Worm (Caenorhabditis elegans) whole organism, L3 larva: ENCODE measurements around the gene prp-40.

Experiments
- R02D3.7 ChIP-seq: fragments of 150-350 bp; optimal IDR thresholded peaks from 2 replicates; lab custom pipeline; 2014; ENCODE audit warnings: missing biosample characterization, missing genetic modification characterization
- ZK546.5 ChIP-seq: sonication (generic microtip); optimal IDR thresholded peaks from 2 replicates; lab custom pipeline; 2017; ENCODE audit warnings: missing biosample characterization, missing genetic modification characterization
- aly-2 ChIP-seq: fragments of 150-350 bp; optimal IDR thresholded peaks from 2 replicates; lab custom pipeline; 2014; ENCODE audit warnings: missing biosample characterization, missing genetic modification characterization
- ama-1 ChIP-seq: fragments of 150-350 bp; optimal IDR thresholded peaks from 2 replicates; lab custom pipeline; 2018
- ceh-28 ChIP-seq: fragments of 150-350 bp; optimal IDR thresholded peaks from 2 replicates; lab custom pipeline; 2014; ENCODE audit warnings: missing biosample characterization, missing genetic modification reagents, missing genetic modification characterization
- ceh-82 ChIP-seq: fragments of 150-350 bp; optimal IDR thresholded peaks from 2 replicates; lab custom pipeline; 2014; ENCODE audit warnings: missing biosample characterization, missing genetic modification characterization
- egl-5 ChIP-seq: fragments of 150-350 bp; optimal IDR thresholded peaks from 2 replicates; lab custom pipeline; 2017; ENCODE audit warnings: missing biosample characterization, missing genetic modification reagents, missing genetic modification characterization, inconsistent platforms
- elt-1 ChIP-seq: fragments of 150-350 bp; optimal IDR thresholded peaks from 2 replicates; lab custom pipeline; 2014; ENCODE audit warnings: missing biosample characterization, missing genetic modification characterization
- elt-2 ChIP-seq: sonication (generic microtip); optimal IDR thresholded peaks from 2 replicates; lab custom pipeline; 2016; ENCODE audit warnings: missing genetic modification reagents, mild to moderate bottlenecking, missing genetic modification characterization, missing compliant biosample characterization
- elt-3 ChIP-seq, 3 experiments: fragments of 150-350 bp in 1 of 3; sonication (generic microtip) in 2 of 3; optimal IDR thresholded peaks; 2 replicates in 2 of 3; 4 replicates in 1 of 3; lab custom pipeline; 2014 to 2017; ENCODE audit warnings: missing biosample characterization in 3 of 3, missing genetic modification characterization in 3 of 3
- eor-1 ChIP-seq, 2 experiments: fragments of 150-350 bp; optimal IDR thresholded peaks; 2 replicates each; lab custom pipeline; 2014 to 2018; ENCODE audit warnings: missing biosample characterization in 2 of 2, missing genetic modification characterization in 2 of 2
- fkh-10 ChIP-seq: sonication (generic microtip); optimal IDR thresholded peaks from 2 replicates; lab custom pipeline; 2017; ENCODE audit warnings: missing biosample characterization, missing genetic modification reagents, missing genetic modification characterization
- hmg-11 ChIP-seq: sonication (generic microtip); optimal IDR thresholded peaks from 2 replicates; lab custom pipeline; 2016; ENCODE audit warnings: missing genetic modification characterization, missing compliant biosample characterization
- jun-1 ChIP-seq: fragments of 150-350 bp; optimal IDR thresholded peaks from 2 replicates; lab custom pipeline; 2014; ENCODE audit warnings: missing biosample characterization, missing genetic modification reagents, missing genetic modification characterization
- lin-15B ChIP-seq: fragments of 150-350 bp; optimal IDR thresholded peaks from 2 replicates; lab custom pipeline; 2014; ENCODE audit warnings: missing biosample characterization, missing genetic modification characterization
- lin-39 ChIP-seq: fragments of 150-350 bp; optimal IDR thresholded peaks from 2 replicates; lab custom pipeline; 2018; ENCODE audit warnings: missing biosample characterization, missing genetic modification reagents, missing genetic modification characterization
- lsy-12 ChIP-seq: sonication (generic microtip); optimal IDR thresholded peaks from 2 replicates; lab custom pipeline; 2016; ENCODE audit warnings: mild to moderate bottlenecking, missing genetic modification characterization, missing compliant biosample characterization
- mdl-1 ChIP-seq: fragments of 150-350 bp; optimal IDR thresholded peaks from 2 replicates; lab custom pipeline; 2014; ENCODE audit warnings: missing biosample characterization, missing genetic modification characterization
- mml-1 ChIP-seq: fragments of 150-350 bp; sonication (generic microtip); optimal IDR thresholded peaks from 3 replicates; lab custom pipeline; 2014; ENCODE audit warnings: missing biosample characterization, missing genetic modification characterization
- nfya-1 ChIP-seq: sonication (generic microtip); optimal IDR thresholded peaks from 2 replicates; lab custom pipeline; 2017; ENCODE audit warnings: missing genetic modification characterization, mild to moderate bottlenecking, missing compliant biosample characterization, antibody characterized with exemption, moderate library complexity; ENCODE audit not compliant: insufficient read depth
- nhr-11 ChIP-seq: fragments of 150-350 bp; optimal IDR thresholded peaks from 2 replicates; lab custom pipeline; 2014; ENCODE audit warnings: missing biosample characterization, missing genetic modification characterization
- nhr-12 ChIP-seq: fragments of 150-350 bp; optimal IDR thresholded peaks from 2 replicates; lab custom pipeline; 2014; ENCODE audit warnings: missing biosample characterization, missing genetic modification characterization
- nhr-23 ChIP-seq: fragments of 150-350 bp; optimal IDR thresholded peaks from 2 replicates; lab custom pipeline; 2014; ENCODE audit warnings: missing biosample characterization, missing genetic modification reagents, missing genetic modification characterization
- nhr-237 ChIP-seq: fragments of 150-350 bp; optimal IDR thresholded peaks from 2 replicates; lab custom pipeline; 2014; ENCODE audit warnings: missing biosample characterization, missing genetic modification characterization
- nhr-25 ChIP-seq: sonication (generic microtip); optimal IDR thresholded peaks from 2 replicates; lab custom pipeline; 2017; ENCODE audit warnings: missing biosample characterization, missing genetic modification characterization
- nhr-28 ChIP-seq: fragments of 150-350 bp; optimal IDR thresholded peaks from 2 replicates; lab custom pipeline; 2014; ENCODE audit warnings: missing biosample characterization, missing genetic modification characterization
- nhr-43 ChIP-seq: sonication (generic microtip); optimal IDR thresholded peaks from 2 replicates; lab custom pipeline; 2016; ENCODE audit warnings: mild to moderate bottlenecking, missing genetic modification characterization, missing compliant biosample characterization; ENCODE audit not compliant: poor library complexity, severe bottlenecking
- nhr-76 ChIP-seq: fragments of 150-350 bp; sonication (generic microtip); optimal IDR thresholded peaks from 5 replicates; lab custom pipeline; 2014; ENCODE audit warnings: missing biosample characterization, missing genetic modification characterization
- nhr-77 ChIP-seq: fragments of 150-350 bp; optimal IDR thresholded peaks from 2 replicates; lab custom pipeline; 2014; ENCODE audit warnings: missing biosample characterization, missing genetic modification characterization
- pha-4 ChIP-seq: fragments of 150-350 bp; optimal IDR thresholded peaks from 2 replicates; lab custom pipeline; 2014; ENCODE audit warnings: missing biosample characterization, missing genetic modification reagents, missing genetic modification characterization
- pqm-1 ChIP-seq: fragments of 150-350 bp; optimal IDR thresholded peaks from 2 replicates; lab custom pipeline; 2017; ENCODE audit warnings: missing biosample characterization, missing genetic modification characterization, inconsistent platforms
- sea-2 ChIP-seq: fragments of 150-350 bp; sonication (generic microtip); optimal IDR thresholded peaks from 4 replicates; lab custom pipeline; 2014; ENCODE audit warnings: missing biosample characterization, missing genetic modification reagents, missing genetic modification characterization
- skn-1 ChIP-seq: fragments of 150-350 bp; optimal IDR thresholded peaks from 2 replicates; lab custom pipeline; 2014; ENCODE audit warnings: missing biosample characterization, missing genetic modification characterization
- snpc-4 ChIP-seq: fragments of 150-350 bp; optimal IDR thresholded peaks from 2 replicates; lab custom pipeline; 2014; ENCODE audit warnings: missing biosample characterization, missing genetic modification characterization
- tbx-2 ChIP-seq: sonication (generic microtip); optimal IDR thresholded peaks from 2 replicates; lab custom pipeline; 2016; ENCODE audit warnings: mild to moderate bottlenecking, missing genetic modification characterization, missing compliant biosample characterization
- unc-62 ChIP-seq: fragments of 150-350 bp; sonication (generic microtip); optimal IDR thresholded peaks from 4 replicates; lab custom pipeline; 2014; ENCODE audit warnings: missing biosample characterization, missing genetic modification reagents, missing genetic modification characterization
- zag-1 ChIP-seq: fragments of 150-350 bp; optimal IDR thresholded peaks from 2 replicates; lab custom pipeline; 2014; ENCODE audit warnings: missing biosample characterization, missing genetic modification characterization

prp-40 gene

ce11 chrIII:9544125-9544524, 22.2 kb downstream of the prp-40 start, which contains the start of gene ZK1098.9:
Gene ZK1098.9 (plus strand): TSS chrIII:9544425.
- TF ChIP-seq lin-15B (tag; lab: Kevin White, UChicago) = no peak
- TF ChIP-seq snpc-4 = no peak
- no peak for TF ChIP-seq nhr-12 (tag; lab: Kevin White, UChicago)

DNA sequence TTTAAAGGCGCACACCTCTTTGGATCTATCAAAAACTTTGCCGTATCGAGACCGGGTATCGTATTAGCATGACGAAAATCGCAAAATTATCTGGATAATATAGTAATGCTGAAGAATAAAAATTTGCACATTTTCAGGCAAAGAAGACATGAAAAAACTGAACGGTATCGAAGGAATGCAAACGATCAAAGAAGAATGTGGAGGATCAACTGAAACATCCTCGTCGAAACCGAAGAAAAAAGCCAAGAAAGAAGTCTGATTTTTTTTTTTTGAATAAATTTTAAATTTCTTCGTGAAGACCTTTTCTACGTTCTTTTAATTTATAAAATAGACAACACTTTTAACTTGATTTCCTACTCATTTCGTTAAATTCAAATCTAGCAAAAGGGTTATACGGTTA, 22.9 kb downstream of the prp-40 start, which contains the start of gene ZK1098.12:
Gene ZK1098.12, plus strand, starts transcription at position 301 of the 400 bp plus-strand sequence.
- no peak for TF ChIP-seq zag-1 (tag; lab: Kevin White, UChicago)
- TF ChIP-seq nhr-28 (tag; lab: Kevin White, UChicago) = no peak
- TF ChIP-seq elt-1 (tag; lab: Kevin White, UChicago) = no peak
- no peak for TF ChIP-seq nhr-76 (tag; lab: Kevin White, UChicago)
- TF ChIP-seq ama-1 (lab: Kevin White, UChicago) = no peak
- TF ChIP-seq nhr-237 (tag; lab: Kevin White, UChicago) = no peak
- TF ChIP-seq nhr-12 (tag; lab: Kevin White, UChicago) = no peak
- TF ChIP-seq nhr-43 (tag; lab: Kevin White, UChicago) = no peak

ce11 chrIII:9546016-9546659, 24.3 kb downstream of the prp-40 start, which contains the start of gene unc-16:
Gene unc-16 (plus strand): TSS chrIII:9546258.
- no peak for TF ChIP-seq aly-2
- TF ChIP-seq elt-2 (tag; lab: Kevin White, UChicago) = peak; percentile 72
- TF ChIP-seq pqm-1 (tag; lab: Kevin White, UChicago) = peak; percentile 23
- no peak for TF ChIP-seq nhr-11
- TF ChIP-seq R02D3.7 (tag; lab: Kevin White, UChicago) = peak; percentile 70
- peak; percentile 56 for TF ChIP-seq nhr-25 (tag; lab: Kevin White, UChicago)
- TF ChIP-seq ama-1 (lab: Kevin White, UChicago) = peak; percentile 58
- TF ChIP-seq ceh-82 (tag; lab: Kevin White, UChicago) = peak; percentile 19
- TF ChIP-seq lsy-12 = peak; percentile 85
- TF ChIP-seq elt-3 (tag; optimal IDR thresholded peaks at IDR 0.05; lab: Kevin White, UChicago) = no peak
- peak in 1 of 2 experiments; percentile 13 for TF ChIP-seq eor-1 (tag; optimal IDR thresholded peaks at IDR 0.05; lab: Kevin White, UChicago)
- TF ChIP-seq nfya-1 (tag; lab: Kevin White, UChicago) = peak; percentile 96
- TF ChIP-seq hmg-11 (tag; lab: Kevin White, UChicago) = peak; percentile 90
- TF ChIP-seq nhr-76 (tag; lab: Kevin White, UChicago) = no peak
- peak; percentile 44 for TF ChIP-seq fkh-10
- TF ChIP-seq skn-1 (tag; lab: Kevin White, UChicago) = peak; percentile 46
- TF ChIP-seq lin-39 (tag; lab: Kevin White, UChicago) = peak; percentile 85
- peak; percentile 90 for TF ChIP-seq snpc-4
- TF ChIP-seq sea-2 (GFP tag; lab: Kevin White, UChicago) = peak; percentile 73
- TF ChIP-seq pha-4 (tag; lab: Kevin White, UChicago) = peak; percentile 97
- TF ChIP-seq nhr-23 = peak; percentile 63
- no peak for TF ChIP-seq ZK546.5 (tag; lab: Kevin White, UChicago)
- TF ChIP-seq jun-1 = peak; percentile 27
- TF ChIP-seq egl-5 (tag; lab: Kevin White, UChicago) = peak; percentile 88
- peak; percentile 70 for TF ChIP-seq unc-62
- peak; percentile 87 for TF ChIP-seq mdl-1 (tag; lab: Kevin White, UChicago)
- peak; percentile 90 for TF ChIP-seq ceh-28 (tag; lab: Kevin White, UChicago)
- TF ChIP-seq nhr-43 (tag; lab: Kevin White, UChicago) = peak; percentile 57
- TF ChIP-seq mml-1 (tag; lab: Kevin White, UChicago) = peak; percentile 87
- no peak for TF ChIP-seq nhr-77
- peak; percentile 82 for TF ChIP-seq tbx-2
- no peak for TF ChIP-seq nhr-237 (tag; lab: Kevin White, UChicago)
- peak; percentile 89 for TF ChIP-seq lin-15B (tag; lab: Kevin White, UChicago)
